Worm (Caenorhabditis elegans): ENCODE measurements around the gene clec-9.

- TF ChIP-seq lsy-2 (tag; optimal IDR thresholded peaks at IDR 0.05) (no peak), nhr-28 (tag; optimal IDR thresholded peaks at IDR 0.05) (no peak), dpl-1 (GFP tag; optimal IDR thresholded peaks at IDR 0.05) (no peak), lin-13 (GFP tag; optimal IDR thresholded peaks at IDR 0.05) (no peak), skn-1 (tag; optimal IDR thresholded peaks at IDR 0.05) (no peak), ama-1 (optimal IDR thresholded peaks at IDR 0.05) (no peak), unc-62 (GFP tag; optimal IDR thresholded peaks at IDR 0.05) (no peak), xbp-1 (tag; optimal IDR thresholded peaks at IDR 0.05) (no peak), ceh-90 (tag; optimal IDR thresholded peaks at IDR 0.05) (no peak), sup-37 (GFP tag; optimal IDR thresholded peaks at IDR 0.05) (no peak), elt-2 (tag; optimal IDR thresholded peaks at IDR 0.05) (no peak), efl-1 (optimal IDR thresholded peaks at IDR 0.05) (no peak), efl-1 (GFP tag; optimal IDR thresholded peaks at IDR 0.05 in 1 of 2) (no peak)
These were observed 43.0 kb upstream of the clec-9 start for ce11 chrV:16749473-16749872.

Data from whole organism, L1 larva.